Worm (Caenorhabditis elegans): ENCODE data around the gene erd-2.2.

The erd-2.2 gene

DNA sequence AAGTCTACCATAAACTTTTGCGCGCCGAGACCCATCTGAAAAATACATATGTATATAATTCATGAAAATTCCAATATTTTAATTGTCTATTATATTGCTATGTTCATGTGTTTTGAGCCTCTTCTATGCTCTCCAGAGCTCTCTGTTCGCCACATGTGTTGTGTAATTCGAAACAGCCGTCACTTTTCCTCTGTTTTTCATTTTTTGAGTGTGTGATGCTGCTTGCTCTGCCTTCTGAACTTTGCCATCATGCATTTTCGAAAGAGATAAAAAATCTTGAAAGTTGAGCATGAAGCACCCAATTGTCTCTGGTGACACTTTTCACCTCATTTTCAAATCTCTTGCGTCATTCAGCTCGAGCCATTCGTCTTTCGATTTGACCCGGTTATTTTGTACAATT is 34.6 kb upstream of the erd-2.2 start:
- TF ChIP-seq C34F6.9 (tag; optimal IDR thresholded peaks at IDR 0.05) (no peak), nhr-129 (tag; optimal IDR thresholded peaks at IDR 0.05) (peak; percentile 67)

DNA sequence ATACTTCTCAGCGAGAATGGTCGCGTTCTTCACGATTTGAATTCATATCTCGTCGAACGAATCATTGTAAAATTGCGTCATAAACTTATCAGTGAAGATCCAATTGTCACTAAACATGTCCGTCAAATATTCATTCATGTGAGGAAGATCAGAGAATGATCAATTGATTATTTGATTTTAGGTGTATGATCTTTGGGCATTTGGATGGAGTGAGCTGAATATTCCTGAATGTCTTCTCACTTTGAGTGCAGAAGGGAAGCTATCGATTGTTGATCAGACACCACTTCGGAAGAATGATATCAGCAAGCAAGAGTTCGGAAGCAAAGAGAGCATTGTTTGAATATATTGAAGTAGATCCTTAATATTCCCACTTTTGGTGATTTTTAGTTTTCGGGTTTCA is 32.6 kb upstream of the erd-2.2 start:
- TF ChIP-seq C34F6.9 (tag; optimal IDR thresholded peaks at IDR 0.05), result no peak
- peak; percentile 87 for TF ChIP-seq ama-1 (optimal IDR thresholded peaks at IDR 0.05)
- TF ChIP-seq nhr-21 (tag; optimal IDR thresholded peaks at IDR 0.05), result peak; percentile 96
- TF ChIP-seq lin-11 (tag; optimal IDR thresholded peaks at IDR 0.05), result no peak
- TF ChIP-seq ztf-4 (tag; optimal IDR thresholded peaks at IDR 0.05), result peak; percentile 57
- no peak for TF ChIP-seq ZK546.5 (tag; optimal IDR thresholded peaks at IDR 0.05)
- no peak for TF ChIP-seq nhr-10 (tag; optimal IDR thresholded peaks at IDR 0.05)
- TF ChIP-seq blmp-1 (tag; optimal IDR thresholded peaks at IDR 0.05; ENCODE audit: insufficient read depth), result peak; percentile 65
- TF ChIP-seq unc-55 (GFP tag; optimal IDR thresholded peaks at IDR 0.05), result no peak
- no peak for TF ChIP-seq mab-5 (tag; optimal IDR thresholded peaks at IDR 0.05)
- peak; percentile 15 for TF ChIP-seq lin-13 (GFP tag; optimal IDR thresholded peaks at IDR 0.05)
- TF ChIP-seq lsy-2 (tag; optimal IDR thresholded peaks at IDR 0.05), result peak in 1 of 2 experiments; percentile 56
- TF ChIP-seq mdl-1 (tag; optimal IDR thresholded peaks at IDR 0.05), result peak in 1 of 2 experiments; percentile 42
- TF ChIP-seq unc-62 (GFP tag; optimal IDR thresholded peaks at IDR 0.05), result peak; percentile 34
- TF ChIP-seq ceh-82 (tag; optimal IDR thresholded peaks at IDR 0.05), result no peak
- peak; percentile 79 for TF ChIP-seq sma-3 (GFP tag; optimal IDR thresholded peaks at IDR 0.05)
- TF ChIP-seq sem-4 (tag; optimal IDR thresholded peaks at IDR 0.05), result no peak
- peak; percentile 74 for TF ChIP-seq sma-9 (GFP tag; optimal IDR thresholded peaks at IDR 0.05)
- no peak for TF ChIP-seq sma-9 (tag; optimal IDR thresholded peaks at IDR 0.05)
- TF ChIP-seq alr-1 (tag; optimal IDR thresholded peaks at IDR 0.05), result no peak
- TF ChIP-seq nhr-23 (tag; optimal IDR thresholded peaks at IDR 0.05), result no peak
- peak; percentile 31 for TF ChIP-seq nhr-6 (tag; optimal IDR thresholded peaks at IDR 0.05)
- TF ChIP-seq ztf-11 (tag; optimal IDR thresholded peaks at IDR 0.05), result no peak
- TF ChIP-seq nhr-11 (tag; optimal IDR thresholded peaks at IDR 0.05), result no peak
- TF ChIP-seq elt-1 (tag; optimal IDR thresholded peaks at IDR 0.05), result no peak
- TF ChIP-seq aly-2 (tag; optimal IDR thresholded peaks at IDR 0.05), result no peak
- TF ChIP-seq nhr-77 (tag; optimal IDR thresholded peaks at IDR 0.05), result no peak
- TF ChIP-seq R02D3.7 (tag; optimal IDR thresholded peaks at IDR 0.05), result no peak
- no peak for TF ChIP-seq peb-1 (tag; optimal IDR thresholded peaks at IDR 0.05)
- no peak for TF ChIP-seq F13H6.1 (tag; optimal IDR thresholded peaks at IDR 0.05)
- no peak for TF ChIP-seq nhr-12 (tag; optimal IDR thresholded peaks at IDR 0.05)
- peak; percentile 56 for TF ChIP-seq nhr-25 (tag; optimal IDR thresholded peaks at IDR 0.05)
- peak; percentile 34 for TF ChIP-seq skn-1 (tag; optimal IDR thresholded peaks at IDR 0.05)
- TF ChIP-seq ztf-1 (GFP tag; conservative IDR thresholded peaks at IDR 0.05), result no peak
- TF ChIP-seq mbf-1 (tag; optimal IDR thresholded peaks at IDR 0.05), result no peak
- TF ChIP-seq fos-1 (tag; optimal IDR thresholded peaks at IDR 0.05), result peak; percentile 42
- TF ChIP-seq nhr-129 (tag; optimal IDR thresholded peaks at IDR 0.05), result peak; percentile 77
- TF ChIP-seq crh-2 (tag; optimal IDR thresholded peaks at IDR 0.05), result peak; percentile 71
- TF ChIP-seq lin-39 (tag; optimal IDR thresholded peaks at IDR 0.05), result no peak
- peak; percentile 68 for TF ChIP-seq gmeb-1 (tag; optimal IDR thresholded peaks at IDR 0.05)

DNA sequence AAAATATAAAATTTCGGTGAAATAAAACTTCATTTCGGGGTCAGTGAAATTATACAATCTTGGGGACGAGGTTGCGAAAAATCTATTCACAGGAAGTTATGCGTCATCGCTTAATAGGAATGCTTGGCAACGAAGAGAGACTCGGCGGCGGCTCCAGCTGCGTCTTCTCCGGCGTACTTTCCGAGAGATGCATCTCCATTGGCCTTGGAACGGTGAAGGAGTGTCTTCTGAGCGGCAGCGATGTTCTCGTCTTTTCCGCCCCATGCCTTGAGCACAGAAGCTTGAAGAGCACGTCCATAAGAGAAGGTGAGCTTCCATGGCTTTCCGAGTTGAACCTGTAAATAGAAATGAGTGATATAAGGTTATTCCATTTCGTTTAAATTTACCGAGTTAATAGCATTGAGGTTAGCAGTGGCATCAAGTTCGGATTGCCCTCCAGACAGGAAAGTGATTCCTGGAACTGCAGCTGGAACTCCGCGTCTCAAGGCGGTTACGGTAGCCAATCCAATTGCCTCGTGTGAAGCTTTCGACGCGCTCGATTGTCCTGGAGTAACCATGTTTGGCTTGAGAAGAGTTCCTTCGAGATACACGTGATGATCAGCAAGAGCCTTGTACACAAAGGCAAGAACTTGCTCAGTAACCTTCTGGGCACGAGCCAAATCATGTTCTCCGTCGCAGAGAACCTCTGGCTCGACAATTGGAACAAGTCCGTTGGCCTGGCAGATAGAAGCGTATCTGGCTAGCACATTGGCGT is 32.0 kb upstream of the erd-2.2 start:
- TF ChIP-seq nhr-21 (tag; optimal IDR thresholded peaks at IDR 0.05) (no peak), nhr-77 (tag; optimal IDR thresholded peaks at IDR 0.05) (no peak), Y55F3AM.14 (GFP tag; optimal IDR thresholded peaks at IDR 0.05) (no peak), crh-2 (tag; optimal IDR thresholded peaks at IDR 0.05) (no peak), mab-5 (tag; optimal IDR thresholded peaks at IDR 0.05) (no peak), dmd-4 (tag; optimal IDR thresholded peaks at IDR 0.05) (no peak), nhr-129 (tag; optimal IDR thresholded peaks at IDR 0.05) (peak; percentile 6)
